Worm (Caenorhabditis elegans) whole organism, late embryonic: ENCODE data around the gene Y4C6B.3.
"Not testable (repeated sequence)": the region's sequence is repeated elsewhere in the genome, so short reads cannot be mapped to it uniquely, and the experiment has no call there.

Experiments used
- K02D7.2 ChIP-seq: sonication (generic microtip); optimal IDR thresholded peaks from 2 replicates; lab custom pipeline; 2017; ENCODE audit warnings: mild to moderate bottlenecking, missing genetic modification characterization, missing compliant biosample characterization
- K09A11.1 ChIP-seq: sonication (generic microtip); optimal IDR thresholded peaks from 2 replicates; lab custom pipeline; 2017; ENCODE audit warnings: antibody characterized with exemption, mild to moderate bottlenecking, missing genetic modification characterization, missing compliant biosample characterization; ENCODE audit not compliant: insufficient read depth
- T23F11.4 ChIP-seq: fragments of 200-800 bp; sonication (Bioruptor generic); optimal IDR thresholded peaks from 2 replicates; lab custom pipeline; 2018; ENCODE audit warnings: mild to moderate bottlenecking, missing genetic modification characterization, missing compliant biosample characterization
- ama-1 ChIP-seq: fragments of 150-350 bp; optimal IDR thresholded peaks from 2 replicates; lab custom pipeline; 2014
- ceh-19 ChIP-seq: fragments of 200-800 bp; sonication (Bioruptor generic); optimal IDR thresholded peaks from 2 replicates; lab custom pipeline; 2018; ENCODE audit warnings: mild to moderate bottlenecking, missing genetic modification characterization, missing compliant biosample characterization
- ceh-45 ChIP-seq: fragments of 200-800 bp; sonication (Bioruptor generic); IDR thresholded peaks from 2 replicates; pipeline ENCODE4 v1.3.6; 2022; ENCODE audit warnings: missing genetic modification reagents, missing genetic modification characterization, missing compliant biosample characterization
- elt-2 ChIP-seq: sonication (generic microtip); optimal IDR thresholded peaks from 2 replicates; lab custom pipeline; 2016; ENCODE audit warnings: missing genetic modification reagents, missing genetic modification characterization, missing compliant biosample characterization
- elt-4 ChIP-seq: sonication (generic microtip); optimal IDR thresholded peaks from 2 replicates; lab custom pipeline; 2016; ENCODE audit warnings: missing genetic modification characterization, missing compliant biosample characterization
- fax-1 ChIP-seq: sonication (generic microtip); optimal IDR thresholded peaks from 2 replicates; lab custom pipeline; 2016; ENCODE audit warnings: missing genotype, missing genetic modification characterization, missing compliant biosample characterization
- fkh-10 ChIP-seq: fragments of 150-350 bp; optimal IDR thresholded peaks from 2 replicates; lab custom pipeline; 2014; ENCODE audit warnings: missing biosample characterization, missing genetic modification reagents, missing genetic modification characterization
- fkh-6 ChIP-seq: sonication (generic microtip); optimal IDR thresholded peaks from 2 replicates; lab custom pipeline; 2016; ENCODE audit warnings: missing genetic modification characterization, missing compliant biosample characterization
- hlh-13 ChIP-seq: fragments of 200-800 bp; sonication (Bioruptor generic); optimal IDR thresholded peaks from 2 replicates; lab custom pipeline; 2018; ENCODE audit warnings: mild to moderate bottlenecking, missing genetic modification characterization, missing compliant biosample characterization
- hlh-15 ChIP-seq: sonication (generic microtip); optimal IDR thresholded peaks from 2 replicates; lab custom pipeline; 2016; ENCODE audit warnings: missing genetic modification characterization, missing compliant biosample characterization
- hlh-30 ChIP-seq: sonication (generic microtip); optimal IDR thresholded peaks from 2 replicates; lab custom pipeline; 2017; ENCODE audit warnings: antibody characterized with exemption, missing genetic modification characterization, missing compliant biosample characterization; ENCODE audit not compliant: insufficient read depth
- hlh-8 ChIP-seq: sonication (generic microtip); optimal IDR thresholded peaks from 2 replicates; lab custom pipeline; 2016; ENCODE audit warnings: missing genotype, missing genetic modification characterization, missing compliant biosample characterization
- lim-6 ChIP-seq: sonication (generic microtip); optimal IDR thresholded peaks from 2 replicates; lab custom pipeline; 2016; ENCODE audit warnings: missing genetic modification characterization, missing compliant biosample characterization
- lin-11 ChIP-seq: fragments of 200-800 bp; sonication (Bioruptor generic); optimal IDR thresholded peaks from 2 replicates; lab custom pipeline; 2018; ENCODE audit warnings: mild to moderate bottlenecking, missing genetic modification characterization, missing compliant biosample characterization
- madf-2 ChIP-seq: sonication (generic microtip); optimal IDR thresholded peaks from 2 replicates; lab custom pipeline; 2017; ENCODE audit warnings: missing genetic modification characterization, missing compliant biosample characterization
- nfya-1 ChIP-seq: sonication (generic microtip); optimal IDR thresholded peaks from 2 replicates; lab custom pipeline; 2017; ENCODE audit warnings: missing genetic modification characterization, mild to moderate bottlenecking, missing compliant biosample characterization, antibody characterized with exemption, moderate library complexity
- nhr-11 ChIP-seq: fragments of 150-350 bp; optimal IDR thresholded peaks from 2 replicates; lab custom pipeline; 2014; ENCODE audit warnings: missing biosample characterization, missing genetic modification characterization
- nhr-232 ChIP-seq: sonication (generic microtip); optimal IDR thresholded peaks from 2 replicates; lab custom pipeline; 2016; ENCODE audit warnings: missing genetic modification characterization, missing compliant biosample characterization
- odd-2 ChIP-seq: sonication (generic microtip); optimal IDR thresholded peaks from 2 replicates; lab custom pipeline; 2017; ENCODE audit warnings: antibody characterized with exemption, mild to moderate bottlenecking, missing genetic modification characterization, missing compliant biosample characterization
- pat-9 ChIP-seq: fragments of 200-800 bp; sonication (Bioruptor generic); optimal IDR thresholded peaks from 2 replicates; lab custom pipeline; 2018; ENCODE audit warnings: mild to moderate bottlenecking, missing genetic modification characterization, moderate library complexity, missing compliant biosample characterization
- pax-1 ChIP-seq: fragments of 150-350 bp; optimal IDR thresholded peaks from 2 replicates; lab custom pipeline; 2014; ENCODE audit warnings: missing biosample characterization, missing genetic modification characterization
- rnt-1 ChIP-seq: sonication (generic microtip); optimal IDR thresholded peaks from 2 replicates; lab custom pipeline; 2016; ENCODE audit warnings: missing genetic modification characterization, missing compliant biosample characterization
- sdc-2 ChIP-seq: sonication (generic microtip); optimal IDR thresholded peaks from 2 replicates; lab custom pipeline; 2016; ENCODE audit warnings: missing genotype, missing genetic modification characterization, missing compliant biosample characterization
- sox-2 ChIP-seq: fragments of 200-800 bp; sonication (Bioruptor generic); IDR thresholded peaks from 2 replicates; pipeline ENCODE4 v1.3.6; 2022; ENCODE audit warnings: missing genetic modification reagents, missing genetic modification characterization, missing compliant biosample characterization
- tbx-7 ChIP-seq: sonication (generic microtip); optimal IDR thresholded peaks from 2 replicates; lab custom pipeline; 2016; ENCODE audit warnings: missing genotype, missing genetic modification characterization, missing compliant biosample characterization
- ttx-3 ChIP-seq: sonication (generic microtip); optimal IDR thresholded peaks from 2 replicates; lab custom pipeline; 2016; ENCODE audit warnings: missing genetic modification reagents, missing genetic modification characterization, missing compliant biosample characterization
- unc-3 ChIP-seq, 2 experiments: fragments of 200-800 bp in 1 of 2; sonication (Bioruptor generic) in 1 of 2; sonication (generic microtip) in 1 of 2; conservative IDR thresholded peaks in 1 of 2; optimal IDR thresholded peaks in 1 of 2; 2 replicates each; pipeline versions ENCODE4 v1.3.6 to Lab custom; 2016 to 2022; ENCODE audit warnings: missing compliant biosample characterization in 2 of 2, missing genetic modification characterization in 2 of 2, missing genetic modification reagents in 1 of 2
- unc-55 ChIP-seq: sonication (generic microtip); optimal IDR thresholded peaks from 2 replicates; lab custom pipeline; 2017; ENCODE audit warnings: missing biosample characterization, missing genetic modification reagents, missing genetic modification characterization
- unc-86 ChIP-seq: sonication (generic microtip); optimal IDR thresholded peaks from 2 replicates; lab custom pipeline; 2016; ENCODE audit warnings: missing genetic modification characterization, missing compliant biosample characterization
- zip-5 ChIP-seq: sonication (generic microtip); optimal IDR thresholded peaks from 2 replicates; lab custom pipeline; 2016; ENCODE audit warnings: missing genetic modification characterization, missing compliant biosample characterization

The Y4C6B.3 gene

ce11 chrIV:5291207-5291606, 41.1 kb upstream of the Y4C6B.3 start:
- no peak for TF ChIP-seq fkh-10 (GFP tag; lab: Kevin White, UChicago)
- no peak for TF ChIP-seq tbx-7
- TF ChIP-seq hlh-30 (tag; lab: Kevin White, UChicago), result no peak

- TF ChIP-seq fkh-6 (tag; lab: Kevin White, UChicago) (no peak), nhr-11 (tag; lab: Kevin White, UChicago) (no peak), nfya-1 (tag; lab: Kevin White, UChicago) (no peak), madf-2 (tag; lab: Kevin White, UChicago) (no peak), ceh-19 (GFP tag; lab: Kevin White, UChicago) (no peak), hlh-13 (GFP tag; lab: Kevin White, UChicago) (no peak), hlh-15 (no peak), T23F11.4 (GFP tag; lab: Kevin White, UChicago) (no peak), elt-4 (tag; lab: Kevin White, UChicago) (no peak), rnt-1 (tag; lab: Kevin White, UChicago) (no peak), ceh-45 (no peak), odd-2 (tag; lab: Kevin White, UChicago) (no peak)
Measured at ce11 chrIV:5294467-5294866, 37.8 kb upstream of the Y4C6B.3 start.

- not testable (repeated sequence) for TF ChIP-seq fkh-6 (tag; lab: Kevin White, UChicago); zip-5; tbx-7
Measured at ce11 chrIV:5295240-5295639, 37.0 kb upstream of the Y4C6B.3 start, which contains the start of gene msp-51. TSS of gene msp-51 (minus strand) at chrIV:5295340.

- no peak for TF ChIP-seq lim-6 (tag; lab: Kevin White, UChicago)
- no peak for TF ChIP-seq nhr-232 (tag; lab: Kevin White, UChicago)
- TF ChIP-seq elt-4 (tag; lab: Kevin White, UChicago), result no peak
- TF ChIP-seq fax-1 (tag; lab: Kevin White, UChicago), result no peak
- no peak for TF ChIP-seq pat-9
- TF ChIP-seq lin-11 (tag; lab: Kevin White, UChicago), result no peak
- no peak for TF ChIP-seq ttx-3 (tag; lab: Kevin White, UChicago)
- no peak for TF ChIP-seq pax-1 (tag; lab: Kevin White, UChicago)
- no peak for TF ChIP-seq K02D7.2 (tag; lab: Kevin White, UChicago)
- no peak for TF ChIP-seq sox-2 (GFP tag; lab: Robert Waterston, UW)
- no peak for TF ChIP-seq unc-3 (GFP tag; conservative IDR thresholded peaks at IDR 0.05; lab: Robert Waterston, UW)
- no peak for TF ChIP-seq unc-3 (tag; optimal IDR thresholded peaks at IDR 0.05; lab: Kevin White, UChicago)
- no peak for TF ChIP-seq elt-2 (tag; lab: Kevin White, UChicago)
- no peak for TF ChIP-seq unc-55
- no peak for TF ChIP-seq ama-1 (lab: Kevin White, UChicago)
- no peak for TF ChIP-seq fkh-10 (GFP tag; lab: Kevin White, UChicago)
Measured at ce11 chrIV:5297436-5298012, 34.8 kb upstream of the Y4C6B.3 start, which contains the start of the genes ZK354.6 and msp-113. TSS of gene ZK354.6 (minus strand) at chrIV:5297536. TSS of gene msp-113 (plus strand) at chrIV:5297962.

- TF ChIP-seq hlh-8 (tag; lab: Kevin White, UChicago) (no peak), K09A11.1 (tag; lab: Kevin White, UChicago) (no peak), zip-5 (no peak), sdc-2 (no peak), nhr-232 (tag; lab: Kevin White, UChicago) (no peak), unc-86 (tag; lab: Kevin White, UChicago) (no peak), pax-1 (tag; lab: Kevin White, UChicago) (no peak)
Measured at ce11 chrIV:5303030-5303429, 29.2 kb upstream of the Y4C6B.3 start, which contains the start of gene ZK354.7. TSS of gene ZK354.7 (minus strand) at chrIV:5303130.
